Worm (Caenorhabditis elegans) whole organism, young adult: Measurements from ENCODE around the gene gst-31.

Experiments used
- B0261.1 ChIP-seq: sonication (generic microtip); optimal IDR thresholded peaks from 2 replicates; lab custom pipeline; 2016; ENCODE audit warnings: mild to moderate bottlenecking, missing genetic modification characterization, moderate library complexity, missing compliant biosample characterization
- nfya-1 ChIP-seq: sonication (generic microtip); optimal IDR thresholded peaks from 2 replicates; lab custom pipeline; 2017; ENCODE audit warnings: antibody characterized with exemption, missing compliant biosample characterization, missing genetic modification characterization, borderline replicate concordance; ENCODE audit not compliant: insufficient read depth

DNA sequence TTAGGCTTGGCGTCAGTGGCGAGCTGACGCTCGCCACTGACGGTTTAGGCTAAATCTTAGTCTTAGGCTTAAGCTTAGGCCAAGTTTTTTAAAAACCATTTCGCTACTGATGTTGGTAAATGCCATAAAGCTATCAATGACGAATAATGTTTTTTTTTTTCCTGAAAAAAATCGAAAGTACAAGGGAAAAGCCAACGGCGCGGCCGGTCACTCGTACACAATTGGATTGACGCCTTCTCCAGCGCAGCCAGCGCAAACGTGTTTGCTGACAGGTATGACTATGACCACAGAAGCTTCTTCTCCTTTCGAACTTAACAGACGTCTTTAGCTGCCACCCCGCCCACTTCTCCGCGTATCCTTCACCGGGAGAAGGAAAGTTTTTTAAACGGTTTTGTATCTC, 29.2 kb downstream of the gst-31 start, which contains the start of gene Y53F4B.27:
- TF ChIP-seq B0261.1 (tag; lab: Kevin White, UChicago) = no peak
- TF ChIP-seq nfya-1 (tag; lab: Kevin White, UChicago) = no peak
